Worm (Caenorhabditis elegans) whole organism, L3 larva: Measurements from ENCODE around the gene asps-1.

Experiments used
- R02D3.7 ChIP-seq: fragments of 150-350 bp; optimal IDR thresholded peaks from 2 replicates; lab custom pipeline; 2014; ENCODE audit warnings: missing biosample characterization, missing genetic modification characterization
- ceh-82 ChIP-seq: fragments of 150-350 bp; optimal IDR thresholded peaks from 2 replicates; lab custom pipeline; 2014; ENCODE audit warnings: missing biosample characterization, missing genetic modification characterization
- egl-27 ChIP-seq: sonication (generic microtip); optimal IDR thresholded peaks from 4 replicates; lab custom pipeline; 2017; ENCODE audit warnings: missing biosample characterization, missing genetic modification reagents, missing genetic modification characterization
- elt-3 ChIP-seq, 3 experiments: fragments of 150-350 bp in 1 of 3; sonication (generic microtip) in 2 of 3; optimal IDR thresholded peaks; 2 replicates in 2 of 3; 4 replicates in 1 of 3; lab custom pipeline; 2014 to 2017; ENCODE audit warnings: missing biosample characterization in 3 of 3, missing genetic modification characterization in 3 of 3
- mml-1 ChIP-seq: fragments of 150-350 bp; sonication (generic microtip); optimal IDR thresholded peaks from 3 replicates; lab custom pipeline; 2014; ENCODE audit warnings: missing biosample characterization, missing genetic modification characterization
- nhr-28 ChIP-seq: fragments of 150-350 bp; optimal IDR thresholded peaks from 2 replicates; lab custom pipeline; 2014; ENCODE audit warnings: missing biosample characterization, missing genetic modification characterization
- zag-1 ChIP-seq: fragments of 150-350 bp; optimal IDR thresholded peaks from 2 replicates; lab custom pipeline; 2014; ENCODE audit warnings: missing biosample characterization, missing genetic modification characterization
- ztf-11 ChIP-seq: fragments of 150-350 bp; optimal IDR thresholded peaks from 2 replicates; lab custom pipeline; 2014; ENCODE audit warnings: missing biosample characterization, missing genetic modification characterization
- ztf-4 ChIP-seq: fragments of 150-350 bp; optimal IDR thresholded peaks from 2 replicates; lab custom pipeline; 2014; ENCODE audit warnings: missing biosample characterization, missing genetic modification characterization

- TF ChIP-seq ceh-82 (tag; lab: Kevin White, UChicago) (no peak), R02D3.7 (tag; lab: Kevin White, UChicago) (no peak), zag-1 (tag; lab: Kevin White, UChicago) (no peak), ztf-4 (tag; lab: Kevin White, UChicago) (no peak), nhr-28 (tag; lab: Kevin White, UChicago) (no peak), egl-27 (tag; lab: Kevin White, UChicago) (no peak), elt-3 (tag; optimal IDR thresholded peaks at IDR 0.05; lab: Kevin White, UChicago) (no peak), ztf-11 (tag; lab: Kevin White, UChicago) (no peak), mml-1 (tag; lab: Kevin White, UChicago) (no peak)
These were observed 41.6 kb downstream of the asps-1 start, which contains the start of gene Y22F5A.11 for ce11 chrV:10275619-10276018.
